Worm (Caenorhabditis elegans) whole organism, late embryonic: ENCODE results near the gene F07C4.6.

Experiments used
- madf-2 ChIP-seq: sonication (generic microtip); optimal IDR thresholded peaks from 2 replicates; lab custom pipeline; 2017; ENCODE audit warnings: missing genetic modification characterization, missing compliant biosample characterization
- pha-4 ChIP-seq: fragments of 150-350 bp; optimal IDR thresholded peaks from 2 replicates; lab custom pipeline; 2018; ENCODE audit warnings: missing biosample characterization, missing genetic modification reagents, missing genetic modification characterization

ce11 chrV:7595132-7595531, 31.5 kb upstream of the F07C4.6 start:
- TF ChIP-seq madf-2 (no peak), pha-4 (tag; lab: Kevin White, UChicago) (no peak)
